Worm (Caenorhabditis elegans) whole organism, young adult: Measurements from ENCODE around the gene F01D5.10.

Experiments used
- ceh-40 ChIP-seq: fragments of 200-800 bp; sonication (Bioruptor generic); IDR thresholded peaks from 2 replicates; pipeline ENCODE4 v1.3.6; 2022; ENCODE audit warnings: missing genetic modification characterization, missing compliant biosample characterization
- ekl-4 ChIP-seq: fragments of 200-800 bp; sonication (Bioruptor generic); IDR thresholded peaks from 2 replicates; pipeline ENCODE4 v1.3.6; 2022; ENCODE audit warnings: missing genetic modification reagents, missing genetic modification characterization, missing compliant biosample characterization
- hlh-12 ChIP-seq: sonication (generic microtip); optimal IDR thresholded peaks from 2 replicates; lab custom pipeline; 2016; ENCODE audit warnings: missing genetic modification characterization, missing compliant biosample characterization
- snpc-4 ChIP-seq, 5 experiments: fragments of 150-350 bp in 1 of 5; sonication (generic microtip) in 4 of 5; optimal IDR thresholded peaks; 2 replicates each; lab custom pipeline; 2014 to 2018; ENCODE audit warnings: missing genetic modification characterization in 5 of 5, missing biosample characterization in 3 of 5, antibody characterized with exemption in 2 of 5, mild to moderate bottlenecking in 2 of 5, missing compliant biosample characterization in 2 of 5, missing genotype in 2 of 5, moderate library complexity in 2 of 5, missing genetic modification reagents in 1 of 5

- TF ChIP-seq ekl-4 (GFP tag; lab: Robert Waterston, UW) (peak; percentile 60), snpc-4 (GFP tag; optimal IDR thresholded peaks at IDR 0.05; lab: Kevin White, UChicago) (peak; percentile 25), snpc-4 (tag; optimal IDR thresholded peaks at IDR 0.05; lab: Kevin White, UChicago) (peak in 3 of 4 experiments; percentile 71 to 87 (median 85)), hlh-12 (tag; lab: Kevin White, UChicago) (no peak), ceh-40 (GFP tag; lab: Robert Waterston, UW) (no peak)
These were observed 19.2 kb upstream of the F01D5.10 start for ce11 chrII:14040204-14040842.
